Fruit fly (Drosophila melanogaster) S2 (cell line): ENCODE results near the gene Pk34A.

ENCODE experiments used
- CG8478 ChIP-seq: fragments of >200 bp; optimal IDR thresholded peaks from 2 replicates; lab custom pipeline; 2018
- CTCF ChIP-seq, 2 experiments: fragments of >200 bp; optimal IDR thresholded peaks; 2 replicates each; lab custom pipeline; 2018

DNA sequence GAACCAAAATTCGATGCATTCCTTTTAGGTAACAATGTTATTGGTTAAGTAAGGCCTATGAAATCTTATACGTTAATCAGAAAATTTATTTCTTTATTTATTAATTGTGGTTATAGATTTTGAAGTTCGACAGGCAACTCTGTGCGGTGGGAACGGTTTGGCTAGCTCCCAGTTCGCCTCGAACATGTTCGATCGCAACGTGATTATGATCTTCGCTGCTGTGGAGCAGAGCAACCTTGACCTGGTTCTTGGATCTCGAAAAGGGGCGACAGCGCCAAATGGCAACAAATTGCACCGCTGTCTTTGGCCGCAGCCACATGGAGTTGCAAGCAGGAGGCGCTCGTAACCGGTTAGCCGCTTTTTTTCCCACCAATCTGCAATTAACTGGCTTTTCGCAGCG, 4.3 kb upstream of the Pk34A start:
- TF ChIP-seq CG8478 (no peak), CTCF (optimal IDR thresholded peaks at IDR 0.05; lab: Kevin White, UChicago) (no peak)
